Worm (Caenorhabditis elegans) whole organism, L2 larva: ENCODE data around the gene flp-27.

Source experiments
- C34F6.9 ChIP-seq: fragments of 150-350 bp; optimal IDR thresholded peaks from 2 replicates; lab custom pipeline; 2014; ENCODE audit warnings: missing biosample characterization, missing genetic modification characterization
- F13H6.1 ChIP-seq: sonication (generic microtip); optimal IDR thresholded peaks from 2 replicates; lab custom pipeline; 2016; ENCODE audit warnings: missing genetic modification characterization, missing compliant biosample characterization
- R02D3.7 ChIP-seq: fragments of 150-350 bp; optimal IDR thresholded peaks from 2 replicates; lab custom pipeline; 2014; ENCODE audit warnings: missing biosample characterization, missing genetic modification characterization
- Y55F3AM.14 ChIP-seq: fragments of 200-800 bp; sonication (Bioruptor generic); optimal IDR thresholded peaks from 2 replicates; lab custom pipeline; 2018; ENCODE audit warnings: mild to moderate bottlenecking, missing genetic modification characterization, missing compliant biosample characterization
- ZK546.5 ChIP-seq: sonication (generic microtip); optimal IDR thresholded peaks from 2 replicates; lab custom pipeline; 2017; ENCODE audit warnings: missing biosample characterization, missing genetic modification characterization
- alr-1 ChIP-seq: fragments of 150-350 bp; optimal IDR thresholded peaks from 2 replicates; lab custom pipeline; 2014; ENCODE audit warnings: missing biosample characterization, missing genetic modification characterization
- aly-2 ChIP-seq: fragments of 150-350 bp; optimal IDR thresholded peaks from 2 replicates; lab custom pipeline; 2014; ENCODE audit warnings: missing biosample characterization, missing genetic modification characterization
- ama-1 ChIP-seq: fragments of 150-350 bp; optimal IDR thresholded peaks from 2 replicates; lab custom pipeline; 2018; ENCODE audit warnings: inconsistent platforms
- blmp-1 ChIP-seq: sonication (generic microtip); optimal IDR thresholded peaks from 2 replicates; lab custom pipeline; 2017; ENCODE audit warnings: missing genetic modification characterization, mild to moderate bottlenecking, missing compliant biosample characterization, antibody characterized with exemption, moderate library complexity; ENCODE audit not compliant: insufficient read depth
- ceh-16 ChIP-seq: fragments of 150-350 bp; optimal IDR thresholded peaks from 2 replicates; lab custom pipeline; 2014; ENCODE audit warnings: missing biosample characterization, missing genetic modification characterization
- ceh-82 ChIP-seq: fragments of 150-350 bp; optimal IDR thresholded peaks from 2 replicates; lab custom pipeline; 2014; ENCODE audit warnings: missing biosample characterization, missing genetic modification characterization
- crh-2 ChIP-seq: sonication (generic microtip); optimal IDR thresholded peaks from 2 replicates; lab custom pipeline; 2017; ENCODE audit warnings: missing biosample characterization, missing genetic modification characterization
- dmd-4 ChIP-seq: sonication (generic microtip); optimal IDR thresholded peaks from 2 replicates; lab custom pipeline; 2017; ENCODE audit warnings: missing biosample characterization, missing genetic modification characterization
- egl-27 ChIP-seq: sonication (generic microtip); optimal IDR thresholded peaks from 3 replicates; lab custom pipeline; 2017; ENCODE audit warnings: missing biosample characterization, missing genetic modification reagents, missing genetic modification characterization
- elt-1 ChIP-seq: fragments of 150-350 bp; optimal IDR thresholded peaks from 2 replicates; lab custom pipeline; 2014; ENCODE audit warnings: missing biosample characterization, missing genetic modification characterization
- elt-3 ChIP-seq: sonication (generic microtip); optimal IDR thresholded peaks from 2 replicates; lab custom pipeline; 2017; ENCODE audit warnings: missing biosample characterization, missing genetic modification characterization
- gmeb-1 ChIP-seq: fragments of 150-350 bp; optimal IDR thresholded peaks from 2 replicates; lab custom pipeline; 2014; ENCODE audit warnings: missing biosample characterization, missing genetic modification characterization
- lin-11 ChIP-seq: fragments of 150-350 bp; sonication (generic microtip); optimal IDR thresholded peaks from 2 replicates; lab custom pipeline; 2014; ENCODE audit warnings: missing biosample characterization, missing genetic modification characterization, inconsistent platforms, mixed read lengths
- lin-13 ChIP-seq: fragments of 150-350 bp; optimal IDR thresholded peaks from 2 replicates; lab custom pipeline; 2014; ENCODE audit warnings: missing biosample characterization, missing genetic modification reagents, missing genetic modification characterization
- lin-39 ChIP-seq: fragments of 150-350 bp; optimal IDR thresholded peaks from 2 replicates; lab custom pipeline; 2014; ENCODE audit warnings: missing biosample characterization, missing genetic modification reagents, missing genetic modification characterization
- lsy-2 ChIP-seq, 2 experiments: fragments of 150-350 bp in 1 of 2; sonication (generic microtip) in 1 of 2; optimal IDR thresholded peaks; 2 replicates each; lab custom pipeline; 2014 to 2017; ENCODE audit warnings: missing biosample characterization in 2 of 2, missing genetic modification characterization in 2 of 2
- mab-5 ChIP-seq: fragments of 150-350 bp; optimal IDR thresholded peaks from 2 replicates; lab custom pipeline; 2014; ENCODE audit warnings: missing biosample characterization, missing genetic modification characterization
- mbf-1 ChIP-seq: sonication (generic microtip); optimal IDR thresholded peaks from 2 replicates; lab custom pipeline; 2017; ENCODE audit warnings: missing biosample characterization, missing genetic modification characterization
- mdl-1 ChIP-seq, 2 experiments: fragments of 150-350 bp in 1 of 2; sonication (generic microtip) in 1 of 2; optimal IDR thresholded peaks; 2 replicates each; lab custom pipeline; 2017; ENCODE audit warnings: missing biosample characterization in 2 of 2, missing genetic modification characterization in 2 of 2
- nhr-10 ChIP-seq: sonication (generic microtip); optimal IDR thresholded peaks from 2 replicates; lab custom pipeline; 2017; ENCODE audit warnings: missing biosample characterization, missing genetic modification characterization
- nhr-11 ChIP-seq: fragments of 150-350 bp; optimal IDR thresholded peaks from 2 replicates; lab custom pipeline; 2014; ENCODE audit warnings: missing biosample characterization, missing genetic modification characterization
- nhr-12 ChIP-seq: fragments of 150-350 bp; optimal IDR thresholded peaks from 2 replicates; lab custom pipeline; 2014; ENCODE audit warnings: missing biosample characterization, missing genetic modification characterization
- nhr-129 ChIP-seq: fragments of 150-350 bp; optimal IDR thresholded peaks from 2 replicates; lab custom pipeline; 2014; ENCODE audit warnings: missing biosample characterization, missing genetic modification characterization
- nhr-21 ChIP-seq: fragments of 150-350 bp; optimal IDR thresholded peaks from 2 replicates; lab custom pipeline; 2014; ENCODE audit warnings: missing biosample characterization, missing genetic modification characterization
- nhr-23 ChIP-seq: fragments of 150-350 bp; optimal IDR thresholded peaks from 2 replicates; lab custom pipeline; 2014; ENCODE audit warnings: missing biosample characterization, missing genetic modification reagents, missing genetic modification characterization
- nhr-237 ChIP-seq: fragments of 150-350 bp; optimal IDR thresholded peaks from 2 replicates; lab custom pipeline; 2014; ENCODE audit warnings: missing biosample characterization, missing genetic modification characterization
- nhr-6 ChIP-seq: fragments of 150-350 bp; optimal IDR thresholded peaks from 2 replicates; lab custom pipeline; 2014; ENCODE audit warnings: missing biosample characterization, missing genetic modification characterization
- nhr-77 ChIP-seq: fragments of 150-350 bp; optimal IDR thresholded peaks from 2 replicates; lab custom pipeline; 2014; ENCODE audit warnings: missing biosample characterization, missing genetic modification characterization
- peb-1 ChIP-seq: fragments of 150-350 bp; optimal IDR thresholded peaks from 2 replicates; lab custom pipeline; 2014; ENCODE audit warnings: missing biosample characterization, missing genetic modification characterization
- sem-4 ChIP-seq: fragments of 150-350 bp; optimal IDR thresholded peaks from 2 replicates; lab custom pipeline; 2014; ENCODE audit warnings: missing biosample characterization, missing genetic modification reagents, missing genetic modification characterization
- skn-1 ChIP-seq: sonication (generic microtip); optimal IDR thresholded peaks from 2 replicates; lab custom pipeline; 2017; ENCODE audit warnings: missing biosample characterization, missing genetic modification characterization
- sma-3 ChIP-seq: sonication (generic microtip); optimal IDR thresholded peaks from 2 replicates; lab custom pipeline; 2016; ENCODE audit warnings: missing genetic modification reagents, missing genetic modification characterization, missing compliant biosample characterization
- snpc-4 ChIP-seq: fragments of 150-350 bp; optimal IDR thresholded peaks from 2 replicates; lab custom pipeline; 2014; ENCODE audit warnings: missing biosample characterization, missing genetic modification characterization
- unc-39 ChIP-seq: fragments of 150-350 bp; optimal IDR thresholded peaks from 2 replicates; lab custom pipeline; 2014; ENCODE audit warnings: missing biosample characterization, missing genetic modification characterization
- unc-55 ChIP-seq: fragments of 150-350 bp; sonication (generic microtip); optimal IDR thresholded peaks from 3 replicates; lab custom pipeline; 2014; ENCODE audit warnings: missing biosample characterization, missing genetic modification reagents, missing genetic modification characterization
- unc-62 ChIP-seq: fragments of 150-350 bp; optimal IDR thresholded peaks from 2 replicates; lab custom pipeline; 2014; ENCODE audit warnings: missing biosample characterization, missing genetic modification reagents, missing genetic modification characterization
- zag-1 ChIP-seq: fragments of 150-350 bp; optimal IDR thresholded peaks from 2 replicates; lab custom pipeline; 2014; ENCODE audit warnings: missing biosample characterization, missing genetic modification characterization
- ztf-1 ChIP-seq: fragments of 200-800 bp; sonication (Bioruptor generic); conservative IDR thresholded peaks from 2 replicates; pipeline ENCODE4 v1.3.6; 2022; ENCODE audit warnings: missing genetic modification characterization, missing compliant biosample characterization
- ztf-11 ChIP-seq: sonication (generic microtip); optimal IDR thresholded peaks from 2 replicates; lab custom pipeline; 2017; ENCODE audit warnings: missing biosample characterization, missing genetic modification characterization
- ztf-4 ChIP-seq: fragments of 150-350 bp; optimal IDR thresholded peaks from 2 replicates; lab custom pipeline; 2014; ENCODE audit warnings: missing biosample characterization, missing genetic modification characterization

The flp-27 gene

DNA sequence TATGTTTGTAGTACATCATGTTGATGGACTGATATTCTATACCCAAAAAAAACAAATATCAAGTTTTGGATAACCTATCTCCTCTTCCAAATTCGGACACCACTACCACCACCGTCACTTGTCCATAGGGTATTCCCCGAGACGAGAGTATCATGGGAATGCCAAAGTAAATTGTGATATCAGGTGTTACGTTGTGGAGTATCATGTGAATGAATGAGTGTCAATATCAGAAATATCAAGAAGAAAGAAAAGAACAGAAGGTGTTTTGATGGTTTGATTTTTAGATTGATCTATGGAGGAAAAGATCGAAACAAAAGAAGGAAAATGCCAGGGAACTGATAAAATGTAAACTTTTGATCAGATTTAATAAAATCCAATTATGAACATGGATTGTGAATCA lies 17.5 kb downstream of the flp-27 start (continued):
- TF ChIP-seq mbf-1 (tag; lab: Kevin White, UChicago) (no peak), ZK546.5 (tag; lab: Kevin White, UChicago) (no peak), gmeb-1 (tag; lab: Kevin White, UChicago) (peak; percentile 60), mab-5 (tag; lab: Kevin White, UChicago) (no peak), lin-13 (GFP tag; lab: Kevin White, UChicago) (no peak), ztf-11 (tag; lab: Kevin White, UChicago) (no peak), elt-1 (tag; lab: Kevin White, UChicago) (no peak), dmd-4 (no peak), nhr-237 (tag; lab: Kevin White, UChicago) (no peak), lin-39 (tag; lab: Kevin White, UChicago) (no peak), nhr-23 (tag; lab: Kevin White, UChicago) (no peak), lsy-2 (tag; optimal IDR thresholded peaks at IDR 0.05; lab: Kevin White, UChicago) (peak in 1 of 2 experiments; percentile 44), R02D3.7 (tag; lab: Kevin White, UChicago) (no peak), nhr-129 (tag; lab: Kevin White, UChicago) (peak; percentile 86), C34F6.9 (tag; lab: Kevin White, UChicago) (peak; percentile 43), mdl-1 (tag; optimal IDR thresholded peaks at IDR 0.05; lab: Kevin White, UChicago) (no peak), nhr-21 (tag; lab: Kevin White, UChicago) (peak; percentile 35), crh-2 (tag; lab: Kevin White, UChicago) (peak; percentile 49), ztf-1 (GFP tag; lab: Robert Waterston, UW) (no peak), nhr-77 (tag; lab: Kevin White, UChicago) (no peak), unc-62 (GFP tag; lab: Kevin White, UChicago) (no peak), nhr-11 (no peak)

DNA sequence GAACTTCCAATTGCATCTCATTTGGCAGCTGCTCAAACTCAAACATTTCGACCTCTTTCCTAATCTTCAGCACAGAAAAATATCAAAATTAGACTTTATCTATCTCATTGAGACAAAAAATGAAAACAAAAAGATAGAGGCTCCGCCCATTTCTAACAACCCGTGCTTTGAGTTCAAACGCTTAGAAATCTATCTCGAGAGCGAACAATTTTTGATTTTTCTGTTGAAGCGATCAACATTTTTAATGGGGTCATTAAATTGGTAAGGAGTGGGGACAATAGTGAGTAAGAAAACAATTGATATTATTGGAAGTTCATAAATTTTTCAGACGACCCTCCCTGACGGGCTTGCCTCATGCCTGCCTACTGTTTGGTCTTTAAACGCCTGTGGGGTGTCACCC lies 18.1 kb downstream of the flp-27 start, which contains the start of the genes C25H3.10 and C25H3.1:
Gene C25H3.10 (minus strand): TSS at position 101 of the 400 bp plus-strand sequence.
Gene C25H3.1 (plus strand): TSS at position 203 of the 400 bp plus-strand sequence.
- TF ChIP-seq snpc-4 (tag; lab: Kevin White, UChicago) (peak; percentile 6), nhr-77 (tag; lab: Kevin White, UChicago) (no peak)

DNA sequence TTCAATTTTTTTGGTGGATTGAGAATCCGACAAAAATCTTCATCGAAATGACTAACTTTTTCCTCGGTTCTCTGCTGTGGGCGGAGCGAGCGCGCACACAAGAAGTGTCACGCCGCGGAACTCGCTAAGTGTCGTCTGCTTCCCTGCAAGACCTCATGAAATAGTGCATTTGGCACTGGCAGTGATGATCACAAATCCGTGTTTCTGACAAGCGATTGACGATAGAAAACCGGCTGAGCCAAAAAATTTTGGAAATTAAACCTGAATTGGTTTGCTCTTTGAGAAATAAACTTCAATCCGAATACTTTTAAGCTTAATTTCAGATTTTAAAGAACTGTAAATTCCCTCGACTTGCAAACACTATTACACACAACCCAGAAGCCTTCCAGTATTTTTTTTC lies 20.7 kb downstream of the flp-27 start:
- TF ChIP-seq sem-4 (tag; lab: Kevin White, UChicago) = no peak
- TF ChIP-seq crh-2 (tag; lab: Kevin White, UChicago) = peak; percentile 77
- no peak for TF ChIP-seq lin-11 (tag; lab: Kevin White, UChicago)
- TF ChIP-seq peb-1 (tag; lab: Kevin White, UChicago) = no peak
- no peak for TF ChIP-seq nhr-12
- TF ChIP-seq nhr-11 = no peak
- no peak for TF ChIP-seq unc-55 (GFP tag; lab: Kevin White, UChicago)
- TF ChIP-seq sma-3 (GFP tag; lab: Kevin White, UChicago) = peak; percentile 81
- peak; percentile 98 for TF ChIP-seq snpc-4 (tag; lab: Kevin White, UChicago)
- no peak for TF ChIP-seq ceh-82 (tag; lab: Kevin White, UChicago)
- TF ChIP-seq mbf-1 (tag; lab: Kevin White, UChicago) = no peak
- peak; percentile 82 for TF ChIP-seq nhr-21 (tag; lab: Kevin White, UChicago)
- peak; percentile 60 for TF ChIP-seq F13H6.1
- TF ChIP-seq skn-1 (tag; lab: Kevin White, UChicago) = no peak
- TF ChIP-seq unc-39 = no peak
- TF ChIP-seq ztf-4 = no peak
- TF ChIP-seq ztf-11 (tag; lab: Kevin White, UChicago) = no peak
- TF ChIP-seq unc-62 (GFP tag; lab: Kevin White, UChicago) = no peak
- TF ChIP-seq ama-1 (lab: Kevin White, UChicago) = peak; percentile 91
- no peak for TF ChIP-seq ZK546.5 (tag; lab: Kevin White, UChicago)
- peak; percentile 57 to 72 for TF ChIP-seq lsy-2 (tag; optimal IDR thresholded peaks at IDR 0.05; lab: Kevin White, UChicago)
- no peak for TF ChIP-seq nhr-237 (tag; lab: Kevin White, UChicago)
- no peak for TF ChIP-seq ceh-16 (tag; lab: Kevin White, UChicago)
- TF ChIP-seq blmp-1 (tag; lab: Kevin White, UChicago) = no peak
- TF ChIP-seq alr-1 (tag; lab: Kevin White, UChicago) = no peak
- no peak for TF ChIP-seq zag-1 (tag; lab: Kevin White, UChicago)
- TF ChIP-seq egl-27 = peak; percentile 5
- TF ChIP-seq Y55F3AM.14 (GFP tag; lab: Kevin White, UChicago) = no peak
- TF ChIP-seq nhr-77 (tag; lab: Kevin White, UChicago) = no peak
- peak; percentile 42 for TF ChIP-seq C34F6.9 (tag; lab: Kevin White, UChicago)
- TF ChIP-seq nhr-6 (tag; lab: Kevin White, UChicago) = no peak
- no peak for TF ChIP-seq nhr-23 (tag; lab: Kevin White, UChicago)
- no peak for TF ChIP-seq aly-2 (tag; lab: Kevin White, UChicago)
- no peak for TF ChIP-seq lin-39 (tag; lab: Kevin White, UChicago)
- no peak for TF ChIP-seq dmd-4
- no peak for TF ChIP-seq R02D3.7 (tag; lab: Kevin White, UChicago)
- peak; percentile 70 for TF ChIP-seq nhr-129 (tag; lab: Kevin White, UChicago)
- peak; percentile 44 for TF ChIP-seq mab-5 (tag; lab: Kevin White, UChicago)
- TF ChIP-seq ztf-1 (GFP tag; lab: Robert Waterston, UW) = no peak
- no peak for TF ChIP-seq elt-1 (tag; lab: Kevin White, UChicago)
- peak; percentile 69 for TF ChIP-seq gmeb-1 (tag; lab: Kevin White, UChicago)
- TF ChIP-seq nhr-10 = no peak
- no peak for TF ChIP-seq elt-3
- peak; percentile 66 to 77 for TF ChIP-seq mdl-1 (tag; optimal IDR thresholded peaks at IDR 0.05; lab: Kevin White, UChicago)
- peak; percentile 42 for TF ChIP-seq lin-13 (GFP tag; lab: Kevin White, UChicago)
